Worm (Caenorhabditis elegans) whole organism, young adult: ENCODE results near the gene pro-1.

ENCODE experiments used
- B0019.2 ChIP-seq: fragments of 200-800 bp; sonication (Bioruptor generic); conservative IDR thresholded peaks from 2 replicates; pipeline ENCODE4 v1.3.6; 2022; ENCODE audit warnings: missing genetic modification reagents, missing genetic modification characterization, missing compliant biosample characterization
- B0035.1 ChIP-seq: sonication (generic microtip); optimal IDR thresholded peaks from 2 replicates; lab custom pipeline; 2016; ENCODE audit warnings: missing genetic modification characterization, mild to moderate bottlenecking, missing compliant biosample characterization, missing genotype, missing genetic modification reagents
- B0336.3 ChIP-seq: fragments of 200-800 bp; sonication (Bioruptor generic); IDR thresholded peaks from 2 replicates; pipeline ENCODE4 v1.3.6; 2022; ENCODE audit warnings: missing genetic modification characterization, missing compliant biosample characterization
- C06A6.2 ChIP-seq: fragments of 200-800 bp; sonication (Bioruptor generic); conservative IDR thresholded peaks from 2 replicates; pipeline ENCODE4 v1.3.6; 2022; ENCODE audit warnings: missing genetic modification characterization, missing compliant biosample characterization
- C17E4.6 ChIP-seq: fragments of 200-800 bp; sonication (Bioruptor generic); IDR thresholded peaks from 2 replicates; pipeline ENCODE4 v1.3.6; 2022; ENCODE audit warnings: missing genetic modification reagents, missing genetic modification characterization, missing compliant biosample characterization
- F22D6.2 ChIP-seq: sonication (generic microtip); optimal IDR thresholded peaks from 2 replicates; lab custom pipeline; 2016; ENCODE audit warnings: mild to moderate bottlenecking, missing genetic modification characterization, missing compliant biosample characterization
- F57C9.4 ChIP-seq: sonication (generic microtip); optimal IDR thresholded peaks from 2 replicates; lab custom pipeline; 2017; ENCODE audit warnings: mild to moderate bottlenecking, missing genetic modification characterization, missing compliant biosample characterization
- K11D2.4 ChIP-seq: fragments of 200-800 bp; sonication (Bioruptor generic); IDR thresholded peaks from 2 replicates; pipeline ENCODE4 v1.3.6; 2022; ENCODE audit warnings: missing genetic modification reagents, missing genetic modification characterization, missing compliant biosample characterization
- T26A5.8 ChIP-seq: sonication (generic microtip); optimal IDR thresholded peaks from 2 replicates; lab custom pipeline; 2016; ENCODE audit warnings: missing genetic modification characterization, missing compliant biosample characterization
- Y53G8AR.9 ChIP-seq: fragments of 200-800 bp; sonication (Bioruptor generic); conservative IDR thresholded peaks from 2 replicates; pipeline ENCODE4 v1.3.6; 2022; ENCODE audit warnings: missing genetic modification reagents, missing genetic modification characterization, missing compliant biosample characterization
- Y67H2A.10 ChIP-seq: fragments of 200-800 bp; sonication (Bioruptor generic); conservative IDR thresholded peaks from 2 replicates; pipeline ENCODE4 v1.3.6; 2022; ENCODE audit warnings: missing genetic modification reagents, missing genetic modification characterization, missing compliant biosample characterization
- Y79H2A.3 ChIP-seq: fragments of 200-800 bp; sonication (Bioruptor generic); conservative IDR thresholded peaks from 2 replicates; pipeline ENCODE4 v1.3.6; 2022; ENCODE audit warnings: missing genetic modification reagents, missing genetic modification characterization, missing compliant biosample characterization
- Y95B8A.8 ChIP-seq: fragments of 200-800 bp; sonication (Bioruptor generic); IDR thresholded peaks from 2 replicates; pipeline ENCODE4 v1.3.6; 2022; ENCODE audit warnings: missing genetic modification reagents, missing genetic modification characterization, missing compliant biosample characterization
- ama-1 ChIP-seq, 3 experiments: fragments of 150-350 bp in 1 of 3; sonication (generic microtip) in 2 of 3; optimal IDR thresholded peaks; 2 replicates each; lab custom pipeline; 2014 to 2018; ENCODE audit warnings: missing biosample characterization in 2 of 3, missing genetic modification characterization in 2 of 3, missing genetic modification reagents in 2 of 3
- aptf-3 ChIP-seq: fragments of 200-800 bp; sonication (Bioruptor generic); IDR thresholded peaks from 2 replicates; pipeline ENCODE4 v1.3.6; 2022; ENCODE audit warnings: missing genetic modification characterization, missing compliant biosample characterization
- cebp-1 ChIP-seq, 2 experiments: fragments of 200-800 bp in 1 of 2; sonication (Bioruptor generic) in 1 of 2; sonication (generic microtip) in 1 of 2; IDR thresholded peaks in 1 of 2; optimal IDR thresholded peaks in 1 of 2; 2 replicates each; pipeline versions ENCODE4 v1.3.6 to Lab custom; 2017 to 2022; ENCODE audit warnings: missing compliant biosample characterization in 2 of 2, missing genetic modification characterization in 2 of 2, mild to moderate bottlenecking in 1 of 2, missing genetic modification reagents in 1 of 2, moderate library complexity in 1 of 2
- cebp-2 ChIP-seq: fragments of 200-800 bp; sonication (Bioruptor generic); IDR thresholded peaks from 2 replicates; pipeline ENCODE4 v1.3.6; 2022; ENCODE audit warnings: missing genetic modification characterization, missing compliant biosample characterization
- ceh-40 ChIP-seq: fragments of 200-800 bp; sonication (Bioruptor generic); IDR thresholded peaks from 2 replicates; pipeline ENCODE4 v1.3.6; 2022; ENCODE audit warnings: missing genetic modification characterization, missing compliant biosample characterization
- egl-18 ChIP-seq: fragments of 200-800 bp; sonication (Bioruptor generic); IDR thresholded peaks from 2 replicates; pipeline ENCODE4 v1.3.6; 2022; ENCODE audit warnings: missing genetic modification reagents, missing genetic modification characterization, missing compliant biosample characterization
- egl-44 ChIP-seq: fragments of 200-800 bp; sonication (Bioruptor generic); IDR thresholded peaks from 2 replicates; pipeline ENCODE4 v1.3.6; 2022; ENCODE audit warnings: missing genetic modification reagents, missing genetic modification characterization, missing compliant biosample characterization
- ekl-4 ChIP-seq: fragments of 200-800 bp; sonication (Bioruptor generic); IDR thresholded peaks from 2 replicates; pipeline ENCODE4 v1.3.6; 2022; ENCODE audit warnings: missing genetic modification reagents, missing genetic modification characterization, missing compliant biosample characterization
- ets-4 ChIP-seq: fragments of 200-800 bp; sonication (Bioruptor generic); optimal IDR thresholded peaks from 2 replicates; lab custom pipeline; 2018; ENCODE audit warnings: mild to moderate bottlenecking, missing genetic modification characterization, missing compliant biosample characterization
- him-1 ChIP-seq: sonication (generic microtip); optimal IDR thresholded peaks from 2 replicates; lab custom pipeline; 2016; ENCODE audit warnings: missing genotype, missing genetic modification reagents, missing genetic modification characterization, missing compliant biosample characterization
- hlh-26 ChIP-seq: fragments of 200-800 bp; sonication (Bioruptor generic); conservative IDR thresholded peaks from 2 replicates; pipeline ENCODE4 v1.3.6; 2022; ENCODE audit warnings: missing genetic modification reagents, missing genetic modification characterization, missing compliant biosample characterization
- hmg-1.2 ChIP-seq: fragments of 200-800 bp; sonication (Bioruptor generic); IDR thresholded peaks from 2 replicates; pipeline ENCODE4 v1.3.6; 2022; ENCODE audit warnings: missing genetic modification reagents, missing genetic modification characterization, missing compliant biosample characterization
- lag-1 ChIP-seq: fragments of 200-800 bp; sonication (Bioruptor generic); IDR thresholded peaks from 2 replicates; pipeline ENCODE4 v1.3.6; 2022; ENCODE audit warnings: missing genetic modification reagents, missing genetic modification characterization, missing compliant biosample characterization
- let-607 ChIP-seq, 2 experiments: fragments of 200-800 bp in 1 of 2; sonication (Bioruptor generic) in 1 of 2; sonication (generic microtip) in 1 of 2; optimal IDR thresholded peaks; 2 replicates each; lab custom pipeline; 2016 to 2018; ENCODE audit warnings: mild to moderate bottlenecking in 2 of 2, missing compliant biosample characterization in 2 of 2, missing genetic modification characterization in 2 of 2, moderate library complexity in 2 of 2, missing genotype in 1 of 2
- lsl-1 ChIP-seq: fragments of 200-800 bp; sonication (Bioruptor generic); optimal IDR thresholded peaks from 2 replicates; lab custom pipeline; 2018; ENCODE audit warnings: mild to moderate bottlenecking, missing genetic modification characterization, moderate library complexity, missing compliant biosample characterization
- madf-10 ChIP-seq: sonication (generic microtip); optimal IDR thresholded peaks from 2 replicates; lab custom pipeline; 2016; ENCODE audit warnings: mild to moderate bottlenecking, missing genetic modification characterization, missing compliant biosample characterization
- madf-8 ChIP-seq: fragments of 200-800 bp; sonication (Bioruptor generic); conservative IDR thresholded peaks from 2 replicates; pipeline ENCODE4 v1.3.6; 2022; ENCODE audit warnings: missing genetic modification reagents, missing genetic modification characterization, missing compliant biosample characterization
- mel-28 ChIP-seq: sonication (generic microtip); optimal IDR thresholded peaks from 2 replicates; lab custom pipeline; 2016; ENCODE audit warnings: borderline replicate concordance, mild to moderate bottlenecking, missing genetic modification characterization, missing compliant biosample characterization
- mes-4 ChIP-seq: sonication (generic microtip); optimal IDR thresholded peaks from 2 replicates; lab custom pipeline; 2016; ENCODE audit warnings: missing genotype, missing genetic modification characterization, missing compliant biosample characterization
- nfyb-1 ChIP-seq: fragments of 200-800 bp; sonication (Bioruptor generic); IDR thresholded peaks from 2 replicates; pipeline ENCODE4 v1.3.6; 2022; ENCODE audit warnings: missing genetic modification reagents, missing genetic modification characterization, missing compliant biosample characterization
- nhr-179 ChIP-seq: sonication (generic microtip); optimal IDR thresholded peaks from 2 replicates; lab custom pipeline; 2016; ENCODE audit warnings: mild to moderate bottlenecking, missing genetic modification characterization, missing compliant biosample characterization
- nhr-27 ChIP-seq: fragments of 200-800 bp; sonication (Bioruptor generic); optimal IDR thresholded peaks from 2 replicates; lab custom pipeline; 2018; ENCODE audit warnings: mild to moderate bottlenecking, missing genetic modification characterization, moderate library complexity, missing compliant biosample characterization
- pha-4 ChIP-seq: fragments of 150-350 bp; sonication (generic microtip); optimal IDR thresholded peaks from 2 replicates; lab custom pipeline; 2014; ENCODE audit warnings: missing biosample characterization, missing genetic modification reagents, missing genetic modification characterization
- rpc-1 ChIP-seq, 2 experiments: fragments of 150-350 bp in 1 of 2; sonication (generic microtip) in 1 of 2; optimal IDR thresholded peaks; 2 replicates each; lab custom pipeline; 2014 to 2018; ENCODE audit warnings: missing biosample characterization in 1 of 2, missing genetic modification characterization in 1 of 2, missing genetic modification reagents in 1 of 2, missing genotype in 1 of 2
- snpc-1.1 ChIP-seq: sonication (generic microtip); optimal IDR thresholded peaks from 2 replicates; lab custom pipeline; 2017; ENCODE audit warnings: missing genetic modification characterization, mild to moderate bottlenecking, missing compliant biosample characterization, antibody characterized with exemption, moderate library complexity, missing genotype, missing genetic modification reagents; ENCODE audit not compliant: insufficient read depth
- snpc-4 ChIP-seq, 5 experiments: fragments of 150-350 bp in 1 of 5; sonication (generic microtip) in 4 of 5; optimal IDR thresholded peaks; 2 replicates each; lab custom pipeline; 2014 to 2018; ENCODE audit warnings: missing genetic modification characterization in 5 of 5, missing biosample characterization in 3 of 5, antibody characterized with exemption in 2 of 5, mild to moderate bottlenecking in 2 of 5, missing compliant biosample characterization in 2 of 5, missing genotype in 2 of 5, moderate library complexity in 2 of 5, missing genetic modification reagents in 1 of 5
- somi-1 ChIP-seq: fragments of 200-800 bp; sonication (Bioruptor generic); optimal IDR thresholded peaks from 2 replicates; lab custom pipeline; 2018; ENCODE audit warnings: mild to moderate bottlenecking, missing genetic modification characterization, missing compliant biosample characterization
- tlf-1 ChIP-seq: fragments of 200-800 bp; sonication (Bioruptor generic); optimal IDR thresholded peaks from 2 replicates; lab custom pipeline; 2018; ENCODE audit warnings: mild to moderate bottlenecking, missing genetic modification characterization, missing compliant biosample characterization
- unc-130 ChIP-seq: sonication (generic microtip); optimal IDR thresholded peaks from 2 replicates; lab custom pipeline; 2016; ENCODE audit warnings: missing genetic modification reagents, missing genetic modification characterization, missing compliant biosample characterization
- unc-62 ChIP-seq: fragments of 150-350 bp; optimal IDR thresholded peaks from 2 replicates; lab custom pipeline; 2014; ENCODE audit warnings: missing biosample characterization, missing genetic modification reagents, missing genetic modification characterization
- xnd-1 ChIP-seq: sonication (generic microtip); optimal IDR thresholded peaks from 2 replicates; lab custom pipeline; 2016; ENCODE audit warnings: missing genotype, missing genetic modification reagents, missing genetic modification characterization, missing compliant biosample characterization
- ztf-18 ChIP-seq: sonication (generic microtip); optimal IDR thresholded peaks from 2 replicates; lab custom pipeline; 2016; ENCODE audit warnings: missing genotype, mild to moderate bottlenecking, missing genetic modification characterization, missing compliant biosample characterization
- ztf-6 ChIP-seq: fragments of 200-800 bp; sonication (Bioruptor generic); IDR thresholded peaks from 2 replicates; pipeline ENCODE4 v1.3.6; 2022; ENCODE audit warnings: missing genetic modification reagents, missing genetic modification characterization, missing compliant biosample characterization

The pro-1 gene

DNA sequence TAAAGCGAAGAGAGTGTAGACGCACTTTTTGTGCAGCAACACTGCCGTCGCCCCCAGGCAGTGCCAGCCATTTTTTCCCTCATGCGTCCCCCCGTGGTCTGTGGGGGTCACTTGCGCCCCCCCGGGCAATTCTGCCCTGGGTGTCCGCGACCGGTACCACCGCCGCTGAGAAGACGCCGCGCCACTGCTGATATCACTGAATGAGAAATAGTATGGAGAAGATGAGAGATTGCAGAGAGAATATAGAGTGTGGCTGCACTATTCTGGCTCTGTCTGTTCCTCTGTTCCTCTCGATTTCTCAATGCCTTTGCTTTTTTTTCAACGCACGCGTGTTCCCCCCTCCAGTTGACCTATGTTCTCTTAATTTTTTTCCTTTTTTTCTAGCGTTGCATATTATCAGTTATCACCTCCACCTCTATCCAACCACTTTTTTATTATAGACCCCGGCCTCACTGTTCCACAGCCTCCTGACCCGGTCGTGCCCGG lies 14.1 kb downstream of the pro-1 start, which contains the start of gene mab-10:
Gene mab-10 (plus strand): TSS at position 436 of the 486 bp plus-strand sequence.
- TF ChIP-seq hmg-1.2 (peak; percentile 72), B0019.2 (GFP tag; lab: Robert Waterston, UW) (no peak), K11D2.4 (GFP tag; lab: Robert Waterston, UW) (no peak; the same call in 1 of the 2 replicates), snpc-1.1 (tag; lab: Kevin White, UChicago) (no peak), Y79H2A.3 (GFP tag; lab: Robert Waterston, UW) (no peak), madf-10 (no peak), unc-130 (GFP tag; lab: Kevin White, UChicago) (no peak), F57C9.4 (no peak), somi-1 (no peak), ama-1 (optimal IDR thresholded peaks at IDR 0.05; lab: Kevin White, UChicago) (no peak), ama-1 (GFP tag; optimal IDR thresholded peaks at IDR 0.05; lab: Kevin White, UChicago) (no peak), ekl-4 (GFP tag; lab: Robert Waterston, UW) (no peak), nfyb-1 (0 out of 2 replicates have a peak, but pooled peaks have one; percentile 12), him-1 (tag; lab: Kevin White, UChicago) (no peak), xnd-1 (no peak), nhr-179 (no peak), egl-18 (GFP tag; lab: Robert Waterston, UW) (no peak), Y67H2A.10 (GFP tag; lab: Robert Waterston, UW) (no peak), T26A5.8 (tag; lab: Kevin White, UChicago) (no peak), pha-4 (tag; lab: Kevin White, UChicago) (no peak), F22D6.2 (no peak), cebp-1 (GFP tag; IDR thresholded peaks at IDR 0.05; lab: Robert Waterston, UW) (no peak), cebp-1 (tag; optimal IDR thresholded peaks at IDR 0.05; lab: Kevin White, UChicago) (peak; percentile 66), mes-4 (tag; lab: Kevin White, UChicago) (no peak), lsl-1 (GFP tag; lab: Kevin White, UChicago) (no peak), let-607 (tag; optimal IDR thresholded peaks at IDR 0.05; lab: Kevin White, UChicago) (no peak), egl-44 (GFP tag; lab: Robert Waterston, UW) (no peak), rpc-1 (optimal IDR thresholded peaks at IDR 0.05; lab: Kevin White, UChicago) (no peak), rpc-1 (tag; optimal IDR thresholded peaks at IDR 0.05; lab: Kevin White, UChicago) (no peak), hlh-26 (GFP tag; lab: Robert Waterston, UW) (no peak), unc-62 (GFP tag; lab: Kevin White, UChicago) (no peak), C17E4.6 (GFP tag; lab: Robert Waterston, UW) (no peak), nhr-27 (tag; lab: Kevin White, UChicago) (no peak), ets-4 (GFP tag; lab: Kevin White, UChicago) (no peak), snpc-4 (GFP tag; optimal IDR thresholded peaks at IDR 0.05; lab: Kevin White, UChicago) (no peak), snpc-4 (tag; optimal IDR thresholded peaks at IDR 0.05; lab: Kevin White, UChicago) (peak in 1 of 4 experiments; percentile 18), mel-28 (tag; lab: Kevin White, UChicago) (no peak), Y53G8AR.9 (GFP tag; lab: Robert Waterston, UW) (no peak), lag-1 (no peak), madf-8 (GFP tag; lab: Robert Waterston, UW) (no peak), ztf-6 (GFP tag; lab: Robert Waterston, UW) (no peak), C06A6.2 (GFP tag; lab: Robert Waterston, UW) (peak; percentile 42; the same call in 1 of the 2 replicates), B0035.1 (tag; lab: Kevin White, UChicago) (no peak), aptf-3 (no peak), Y95B8A.8 (GFP tag; lab: Robert Waterston, UW) (no peak), B0336.3 (GFP tag; lab: Robert Waterston, UW) (peak; percentile 45; the same call in 1 of the 2 replicates), ztf-18 (tag; lab: Kevin White, UChicago) (peak; percentile 27), tlf-1 (no peak), cebp-2 (GFP tag; lab: Robert Waterston, UW) (no peak), ceh-40 (GFP tag; lab: Robert Waterston, UW) (no peak)
